Worm (Caenorhabditis elegans): ENCODE results near the gene T05A7.11.

T05A7.11 gene

DNA sequence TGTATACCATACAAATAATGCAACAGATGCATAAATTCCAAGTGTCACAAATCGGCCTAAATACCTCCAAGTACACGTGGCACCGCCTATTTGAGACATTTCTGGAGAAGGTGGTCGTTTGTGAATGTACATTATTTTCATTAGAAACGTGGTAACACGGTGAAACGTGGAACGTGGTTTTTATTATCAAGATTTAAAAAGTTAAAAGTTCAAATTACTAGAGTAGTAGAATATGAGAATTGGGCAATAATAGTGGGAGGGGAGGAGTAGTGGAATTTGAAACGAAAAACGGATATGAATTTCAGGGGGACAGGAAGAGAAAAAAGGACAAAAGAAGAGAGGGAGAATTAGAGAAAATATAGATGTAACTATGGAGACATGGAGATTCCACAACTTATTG is 9.4 kb downstream of the T05A7.11 start, which contains the start of gene fut-6:
fut-6 (minus strand) TSS at position 101 of the 400 bp plus-strand sequence.
- TF ChIP-seq Y56A3A.18 (GFP tag; IDR thresholded peaks at IDR 0.05) (no peak), efl-1 (GFP tag; optimal IDR thresholded peaks at IDR 0.05) (no peak), Y67H2A.10 (GFP tag; conservative IDR thresholded peaks at IDR 0.05) (no peak), athp-1 (tag; optimal IDR thresholded peaks at IDR 0.05) (no peak), tbp1 (GFP tag; optimal IDR thresholded peaks at IDR 0.05) (no peak), C06A6.2 (GFP tag; conservative IDR thresholded peaks at IDR 0.05) (no peak), atf-7 (tag; optimal IDR thresholded peaks at IDR 0.05) (no peak), ztf-3 (GFP tag; optimal IDR thresholded peaks at IDR 0.05) (no peak), ets-4 (GFP tag; optimal IDR thresholded peaks at IDR 0.05) (no peak), madf-8 (GFP tag; conservative IDR thresholded peaks at IDR 0.05) (no peak), pbrm-1 (GFP tag; IDR thresholded peaks at IDR 0.05) (no peak)

DNA sequence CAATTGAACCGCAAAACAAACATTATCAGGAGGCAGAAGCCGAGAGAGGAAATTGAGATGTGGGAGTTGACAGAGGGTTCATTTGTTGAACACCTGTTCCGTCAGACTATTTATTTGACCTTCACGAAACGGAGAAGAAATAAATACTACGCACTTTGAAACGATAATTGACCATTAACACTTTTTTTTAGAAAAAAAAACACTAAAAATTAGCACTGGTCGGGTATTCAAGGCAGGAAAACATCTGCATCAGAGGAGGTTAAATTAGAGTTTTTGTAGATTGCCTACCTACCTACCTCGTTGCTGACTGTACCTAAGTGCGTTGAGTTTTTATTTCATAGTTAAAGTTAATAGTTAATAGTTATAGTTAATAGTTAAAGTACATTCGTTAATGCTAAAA is 15.2 kb downstream of the T05A7.11 start:
- TF ChIP-seq F33H1.4 (GFP tag; IDR thresholded peaks at IDR 0.05), result no peak

DNA sequence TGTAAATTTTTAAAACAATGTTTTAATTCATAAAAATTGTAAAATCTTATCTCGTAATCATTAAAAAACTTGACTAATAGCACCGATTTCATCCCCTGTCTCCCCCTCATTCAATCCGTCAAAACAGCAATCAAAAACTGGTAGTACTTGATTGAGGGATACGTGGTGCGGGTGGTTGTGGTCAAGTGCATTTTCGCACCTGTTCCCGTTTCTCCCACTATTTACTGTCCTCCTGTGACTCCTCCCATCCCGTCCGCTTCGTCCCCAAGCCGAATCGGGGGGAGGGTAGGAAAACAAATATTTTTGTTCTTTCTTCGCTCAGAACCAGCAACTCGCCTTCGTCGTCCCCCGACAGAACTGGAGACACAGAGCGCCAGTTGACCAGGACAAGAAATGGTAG is 16.5 kb downstream of the T05A7.11 start, which contains the start of gene lgc-27:
lgc-27 (plus strand) TSS at position 301 of the 400 bp plus-strand sequence.
- TF ChIP-seq snpc-4 (GFP tag; optimal IDR thresholded peaks at IDR 0.05) (no peak), snpc-4 (tag; optimal IDR thresholded peaks at IDR 0.05) (no peak), madf-3 (GFP tag; IDR thresholded peaks at IDR 0.05) (0 out of 2 replicates have a peak, but pooled peaks have one; percentile 8)

DNA sequence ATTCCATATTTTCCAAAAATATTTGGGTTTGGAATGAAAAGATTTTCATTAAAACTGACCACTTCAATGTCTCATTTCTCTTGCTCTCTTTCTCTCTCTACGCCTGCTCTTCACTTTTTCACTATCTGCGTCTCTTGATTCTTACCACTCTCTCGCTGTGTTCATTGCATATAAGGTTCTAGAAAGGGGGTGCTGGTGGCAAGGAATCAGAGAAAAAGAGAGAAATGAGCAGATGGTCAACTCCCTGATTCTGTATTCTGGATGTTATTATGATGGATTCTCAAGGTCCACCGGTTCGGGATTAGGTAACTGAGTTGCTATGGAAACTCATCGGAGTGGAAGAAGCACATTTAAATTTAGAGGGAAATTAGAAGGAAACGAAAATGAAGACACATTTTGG is 24.5 kb downstream of the T05A7.11 start:
- TF ChIP-seq lir-1 (GFP tag; conservative IDR thresholded peaks at IDR 0.05), result no peak
- TF ChIP-seq repo-1 (tag; optimal IDR thresholded peaks at IDR 0.05), result no peak
- TF ChIP-seq ceh-91 (GFP tag; IDR thresholded peaks at IDR 0.05), result no peak
- TF ChIP-seq aptf-3 (GFP tag; IDR thresholded peaks at IDR 0.05), result no peak
- TF ChIP-seq F10E7.11 (tag; optimal IDR thresholded peaks at IDR 0.05), result no peak
- no peak for TF ChIP-seq tbx-9 (tag; optimal IDR thresholded peaks at IDR 0.05; ENCODE audit: borderline replicate concordance)
- TF ChIP-seq madf-3 (GFP tag; IDR thresholded peaks at IDR 0.05), result no peak
- no peak for TF ChIP-seq ceh-27 (GFP tag; optimal IDR thresholded peaks at IDR 0.05)
- TF ChIP-seq mcd-1 (GFP tag; IDR thresholded peaks at IDR 0.05), result no peak
- no peak for TF ChIP-seq F33H1.4 (GFP tag; IDR thresholded peaks at IDR 0.05)
- TF ChIP-seq nhr-27 (tag; optimal IDR thresholded peaks at IDR 0.05), result no peak
- no peak for TF ChIP-seq ztf-18 (tag; optimal IDR thresholded peaks at IDR 0.05)
- no peak for TF ChIP-seq madf-6 (GFP tag; IDR thresholded peaks at IDR 0.05)
- no peak for TF ChIP-seq ztf-28 (GFP tag; IDR thresholded peaks at IDR 0.05)
- TF ChIP-seq ekl-4 (GFP tag; IDR thresholded peaks at IDR 0.05), result no peak
- TF ChIP-seq ets-4 (GFP tag; optimal IDR thresholded peaks at IDR 0.05), result no peak
- TF ChIP-seq hlh-26 (GFP tag; conservative IDR thresholded peaks at IDR 0.05), result no peak
- no peak for TF ChIP-seq rpc-1 (optimal IDR thresholded peaks at IDR 0.05)
- TF ChIP-seq rpc-1 (tag; optimal IDR thresholded peaks at IDR 0.05), result no peak

DNA sequence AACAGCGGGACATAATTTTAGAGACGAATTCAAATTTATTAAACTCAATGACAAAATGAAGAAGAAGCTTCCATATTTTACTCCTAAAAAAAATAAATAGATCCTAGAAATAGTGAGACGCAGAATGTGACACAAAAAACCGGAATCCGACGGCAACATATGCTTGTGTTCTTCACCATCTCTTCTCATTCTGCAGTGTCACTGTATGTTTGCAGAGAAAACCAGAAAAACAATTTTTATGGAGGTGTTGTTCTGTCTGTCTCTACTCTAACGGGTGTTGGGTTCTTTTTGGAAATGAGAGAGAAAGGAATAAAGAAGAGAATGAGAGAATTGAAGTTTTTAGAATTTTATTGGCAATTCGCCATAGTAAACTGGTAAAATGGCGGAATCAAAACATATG is 26.4 kb downstream of the T05A7.11 start:
- no peak for TF ChIP-seq nhr-80 (tag; optimal IDR thresholded peaks at IDR 0.05)
- no peak for TF ChIP-seq dox-1 (GFP tag; IDR thresholded peaks at IDR 0.05)
- TF ChIP-seq hrde-1 (tag; optimal IDR thresholded peaks at IDR 0.05; ENCODE audit: borderline replicate concordance), result no peak
- TF ChIP-seq mcd-1 (GFP tag; IDR thresholded peaks at IDR 0.05), result no peak
- TF ChIP-seq D2030.7 (GFP tag; IDR thresholded peaks at IDR 0.05), result no peak
- TF ChIP-seq hlh-26 (GFP tag; conservative IDR thresholded peaks at IDR 0.05), result no peak
- no peak for TF ChIP-seq madf-3 (GFP tag; IDR thresholded peaks at IDR 0.05)
- no peak for TF ChIP-seq B0336.3 (GFP tag; IDR thresholded peaks at IDR 0.05)
- no peak for TF ChIP-seq lin-35 (GFP tag; optimal IDR thresholded peaks at IDR 0.05)
- no peak for TF ChIP-seq ceh-40 (GFP tag; IDR thresholded peaks at IDR 0.05)
- TF ChIP-seq cebp-2 (GFP tag; IDR thresholded peaks at IDR 0.05), result no peak
- no peak for TF ChIP-seq tbx-9 (tag; optimal IDR thresholded peaks at IDR 0.05; ENCODE audit: borderline replicate concordance)
- no peak for TF ChIP-seq nhr-120 (GFP tag; IDR thresholded peaks at IDR 0.05)
